Worm (Caenorhabditis elegans) whole organism, L4 larva: Measurements from ENCODE around the gene daf-12.

Experiments used
- daf-12 ChIP-seq: fragments of 150-350 bp; optimal IDR thresholded peaks from 2 replicates; lab custom pipeline; 2014; ENCODE audit warnings: missing biosample characterization, missing genetic modification reagents, missing genetic modification characterization
- snpc-4 ChIP-seq: fragments of 150-350 bp; optimal IDR thresholded peaks from 2 replicates; lab custom pipeline; 2014; ENCODE audit warnings: missing biosample characterization, missing genetic modification characterization
- zfp-3 ChIP-seq: fragments of 200-800 bp; sonication (Bioruptor generic); conservative IDR thresholded peaks from 2 replicates; pipeline ENCODE4 v1.3.6; 2022; ENCODE audit warnings: missing genetic modification reagents, missing genetic modification characterization, missing compliant biosample characterization

DNA sequence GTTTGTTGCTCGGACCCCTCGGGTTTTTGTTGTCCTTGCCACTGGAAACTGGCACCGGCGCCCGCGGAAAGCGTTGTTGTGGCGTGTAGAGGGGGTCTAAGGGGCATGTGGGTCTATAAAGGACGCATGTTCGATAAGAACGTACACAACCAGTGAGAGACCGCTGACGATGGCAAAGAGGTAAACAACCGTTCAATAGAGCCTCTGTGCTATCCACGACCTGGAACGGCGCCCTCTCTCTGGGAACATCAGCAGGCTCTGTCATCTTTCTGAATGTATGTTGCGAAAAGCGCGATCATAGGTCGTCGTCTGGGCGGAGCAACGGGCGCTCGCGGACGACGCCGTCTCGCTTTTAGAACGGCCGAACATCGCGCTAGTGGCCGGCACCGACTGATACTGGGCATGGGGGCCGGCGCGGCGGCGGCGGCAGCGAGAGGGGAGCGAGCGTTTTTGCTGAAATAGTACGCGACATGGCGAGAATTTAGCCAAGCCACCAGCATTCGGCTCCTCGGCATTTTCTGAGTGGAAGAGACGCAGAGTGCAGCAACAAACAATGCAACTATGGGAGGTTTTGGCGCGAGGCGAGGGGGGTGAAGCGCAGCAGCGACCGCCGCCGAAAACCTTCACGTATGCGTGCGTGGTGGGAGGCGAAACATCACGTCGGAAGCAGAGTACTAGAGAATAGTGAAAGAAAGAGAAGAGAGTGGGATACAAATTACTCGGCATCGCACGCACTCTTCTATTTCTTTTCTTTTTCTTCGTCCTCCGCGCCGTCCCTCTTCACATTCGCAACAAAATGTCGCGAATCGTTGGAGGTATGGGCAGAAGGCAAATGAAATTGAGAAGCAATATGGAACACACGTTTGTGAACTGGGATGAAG is 1.6 kb downstream of the daf-12 start:
- TF ChIP-seq snpc-4, result no peak
- TF ChIP-seq zfp-3 (GFP tag; lab: Robert Waterston, UW), result no peak
- TF ChIP-seq daf-12 (tag; lab: Kevin White, UChicago), result no peak
